Worm (Caenorhabditis elegans) whole organism, L1 larva: ENCODE measurements around the gene T25D1.2.

ENCODE experiments used
- C16A3.4 ChIP-seq: fragments of 150-350 bp; optimal IDR thresholded peaks from 2 replicates; lab custom pipeline; 2014; ENCODE audit warnings: missing biosample characterization, missing genetic modification characterization
- aha-1 ChIP-seq: fragments of 150-350 bp; optimal IDR thresholded peaks from 2 replicates; lab custom pipeline; 2014; ENCODE audit warnings: missing biosample characterization, missing genetic modification characterization
- ama-1 ChIP-seq: fragments of 150-350 bp; optimal IDR thresholded peaks from 2 replicates; lab custom pipeline; 2014
- blmp-1 ChIP-seq: fragments of 150-350 bp; optimal IDR thresholded peaks from 2 replicates; lab custom pipeline; 2014; ENCODE audit warnings: missing biosample characterization, missing genetic modification characterization
- ceh-8 ChIP-seq: fragments of 200-800 bp; sonication (Bioruptor generic); optimal IDR thresholded peaks from 2 replicates; lab custom pipeline; 2018; ENCODE audit warnings: mild to moderate bottlenecking, missing genetic modification characterization, moderate library complexity, missing compliant biosample characterization
- ceh-90 ChIP-seq: sonication (generic microtip); optimal IDR thresholded peaks from 2 replicates; lab custom pipeline; 2016; ENCODE audit warnings: missing genetic modification characterization, missing compliant biosample characterization
- ces-1 ChIP-seq: fragments of 150-350 bp; optimal IDR thresholded peaks from 2 replicates; lab custom pipeline; 2014; ENCODE audit warnings: missing biosample characterization, missing genetic modification reagents, missing genetic modification characterization
- efl-1 ChIP-seq, 4 experiments: fragments of 150-350 bp; optimal IDR thresholded peaks in 3 of 4; peaks in 1 of 4; 1 replicate in 1 of 4; 2 replicates in 3 of 4; lab custom pipeline; 2014; ENCODE audit warnings: missing biosample characterization in 2 of 4, missing genetic modification characterization in 2 of 4, missing genetic modification reagents in 2 of 4
- egl-13 ChIP-seq: sonication (generic microtip); optimal IDR thresholded peaks from 2 replicates; lab custom pipeline; 2016; ENCODE audit warnings: missing genotype, missing genetic modification reagents, missing genetic modification characterization, missing compliant biosample characterization
- elt-3 ChIP-seq, 6 experiments: fragments of 150-350 bp in 1 of 6; sonication (generic microtip); optimal IDR thresholded peaks; 2 replicates each; lab custom pipeline; 2017 to 2018; ENCODE audit warnings: missing biosample characterization in 6 of 6, missing genetic modification characterization in 6 of 6, inconsistent platforms in 1 of 6
- fkh-4 ChIP-seq: sonication (generic microtip); optimal IDR thresholded peaks from 2 replicates; lab custom pipeline; 2016; ENCODE audit warnings: missing compliant biosample characterization, missing genetic modification characterization, borderline replicate concordance
- fkh-8 ChIP-seq: sonication (generic microtip); optimal IDR thresholded peaks from 2 replicates; lab custom pipeline; 2016; ENCODE audit warnings: mild to moderate bottlenecking, missing genetic modification characterization, missing compliant biosample characterization
- fos-1 ChIP-seq: fragments of 150-350 bp; optimal IDR thresholded peaks from 2 replicates; lab custom pipeline; 2014; ENCODE audit warnings: missing biosample characterization, missing genetic modification characterization
- grh-1 ChIP-seq: fragments of 200-800 bp; sonication (Bioruptor generic); IDR thresholded peaks from 2 replicates; pipeline ENCODE4 v1.3.6; 2022; ENCODE audit warnings: missing genetic modification reagents, missing genetic modification characterization, missing compliant biosample characterization
- hlh-17 ChIP-seq: fragments of 200-800 bp; sonication (Bioruptor generic); optimal IDR thresholded peaks from 2 replicates; lab custom pipeline; 2018; ENCODE audit warnings: missing genetic modification characterization, mild to moderate bottlenecking, missing compliant biosample characterization, moderate library complexity, borderline replicate concordance
- hlh-4 ChIP-seq: sonication (generic microtip); optimal IDR thresholded peaks from 2 replicates; lab custom pipeline; 2016; ENCODE audit warnings: mild to moderate bottlenecking, missing genetic modification characterization, missing compliant biosample characterization
- hpl-2 ChIP-seq: fragments of 150-350 bp; optimal IDR thresholded peaks from 2 replicates; lab custom pipeline; 2014; ENCODE audit warnings: missing biosample characterization, missing genetic modification reagents, missing genetic modification characterization
- irx-1 ChIP-seq: sonication (generic microtip); optimal IDR thresholded peaks from 2 replicates; lab custom pipeline; 2016; ENCODE audit warnings: missing genetic modification characterization, missing compliant biosample characterization
- lin-35 ChIP-seq, 2 experiments: fragments of 150-350 bp; optimal IDR thresholded peaks; 2 replicates each; lab custom pipeline; 2014; ENCODE audit warnings: missing biosample characterization in 2 of 2, missing genetic modification characterization in 2 of 2, missing genetic modification reagents in 2 of 2
- lin-39 ChIP-seq: fragments of 150-350 bp; optimal IDR thresholded peaks from 2 replicates; lab custom pipeline; 2014; ENCODE audit warnings: missing biosample characterization, missing genetic modification reagents, missing genetic modification characterization
- lir-3 ChIP-seq: sonication (generic microtip); optimal IDR thresholded peaks from 2 replicates; lab custom pipeline; 2016; ENCODE audit warnings: mild to moderate bottlenecking, missing genetic modification characterization, moderate library complexity, missing compliant biosample characterization; ENCODE audit not compliant: poor library complexity
- lsy-2 ChIP-seq, 2 experiments: fragments of 150-350 bp; optimal IDR thresholded peaks; 2 replicates each; lab custom pipeline; 2014; ENCODE audit warnings: missing biosample characterization in 2 of 2, missing genetic modification characterization in 2 of 2
- mab-9 ChIP-seq: fragments of 200-800 bp; sonication (Bioruptor generic); IDR thresholded peaks from 2 replicates; pipeline ENCODE4 v1.3.6; 2022; ENCODE audit warnings: missing genetic modification reagents, missing genetic modification characterization, missing compliant biosample characterization
- mdl-1 ChIP-seq, 2 experiments: fragments of 150-350 bp; optimal IDR thresholded peaks; 2 replicates each; lab custom pipeline; 2014 to 2017; ENCODE audit warnings: missing biosample characterization in 2 of 2, missing genetic modification characterization in 2 of 2, inconsistent platforms in 1 of 2
- mef-2 ChIP-seq: fragments of 150-350 bp; optimal IDR thresholded peaks from 2 replicates; lab custom pipeline; 2014; ENCODE audit warnings: missing biosample characterization, missing genetic modification characterization
- mep-1 ChIP-seq: fragments of 150-350 bp; optimal IDR thresholded peaks from 2 replicates; lab custom pipeline; 2014; ENCODE audit warnings: missing biosample characterization, missing genetic modification characterization
- nhr-11 ChIP-seq: fragments of 150-350 bp; optimal IDR thresholded peaks from 2 replicates; lab custom pipeline; 2014; ENCODE audit warnings: missing biosample characterization, missing genetic modification characterization
- nhr-12 ChIP-seq: sonication (generic microtip); optimal IDR thresholded peaks from 2 replicates; lab custom pipeline; 2017; ENCODE audit warnings: missing biosample characterization, missing genetic modification characterization
- nhr-19 ChIP-seq: fragments of 200-800 bp; sonication (Bioruptor generic); conservative IDR thresholded peaks from 2 replicates; pipeline ENCODE4 v1.3.6; 2022; ENCODE audit warnings: missing genetic modification characterization, missing compliant biosample characterization
- nhr-20 ChIP-seq: sonication (generic microtip); optimal IDR thresholded peaks from 2 replicates; lab custom pipeline; 2016; ENCODE audit warnings: mild to moderate bottlenecking, missing genetic modification characterization, missing compliant biosample characterization
- nhr-28 ChIP-seq: fragments of 150-350 bp; optimal IDR thresholded peaks from 2 replicates; lab custom pipeline; 2014; ENCODE audit warnings: missing biosample characterization, missing genetic modification characterization
- nhr-47 ChIP-seq: sonication (generic microtip); optimal IDR thresholded peaks from 2 replicates; lab custom pipeline; 2016; ENCODE audit warnings: mild to moderate bottlenecking, missing genetic modification characterization, moderate library complexity, missing compliant biosample characterization
- nhr-77 ChIP-seq: fragments of 150-350 bp; optimal IDR thresholded peaks from 2 replicates; lab custom pipeline; 2014; ENCODE audit warnings: missing biosample characterization, missing genetic modification characterization
- nhr-90 ChIP-seq: sonication (generic microtip); optimal IDR thresholded peaks from 2 replicates; lab custom pipeline; 2016; ENCODE audit warnings: mild to moderate bottlenecking, missing genetic modification characterization, missing compliant biosample characterization; ENCODE audit not compliant: poor library complexity
- pag-3 ChIP-seq: sonication (generic microtip); optimal IDR thresholded peaks from 2 replicates; lab custom pipeline; 2017; ENCODE audit warnings: missing genetic modification characterization, mild to moderate bottlenecking, missing compliant biosample characterization, antibody characterized with exemption, borderline replicate concordance; ENCODE audit not compliant: insufficient read depth
- pqm-1 ChIP-seq: sonication (generic microtip); optimal IDR thresholded peaks from 3 replicates; lab custom pipeline; 2017; ENCODE audit warnings: missing biosample characterization, missing genetic modification characterization
- rnt-1 ChIP-seq: sonication (generic microtip); optimal IDR thresholded peaks from 2 replicates; lab custom pipeline; 2016; ENCODE audit warnings: mild to moderate bottlenecking, missing genetic modification characterization, moderate library complexity, missing compliant biosample characterization
- snpc-4 ChIP-seq: fragments of 150-350 bp; optimal IDR thresholded peaks from 2 replicates; lab custom pipeline; 2014; ENCODE audit warnings: missing biosample characterization, missing genetic modification characterization
- snu-23 ChIP-seq: sonication (generic microtip); optimal IDR thresholded peaks from 2 replicates; lab custom pipeline; 2016; ENCODE audit warnings: missing genetic modification characterization, missing compliant biosample characterization
- sox-4 ChIP-seq: sonication (generic microtip); optimal IDR thresholded peaks from 2 replicates; lab custom pipeline; 2016; ENCODE audit warnings: missing genetic modification characterization, missing compliant biosample characterization
- sptf-1 ChIP-seq: fragments of 150-350 bp; optimal IDR thresholded peaks from 2 replicates; lab custom pipeline; 2014; ENCODE audit warnings: missing biosample characterization, missing genetic modification characterization
- sup-37 ChIP-seq: fragments of 200-800 bp; sonication (Bioruptor generic); optimal IDR thresholded peaks from 2 replicates; lab custom pipeline; 2018; ENCODE audit warnings: mild to moderate bottlenecking, missing genetic modification characterization, missing compliant biosample characterization
- swsn-7 ChIP-seq: sonication (generic microtip); optimal IDR thresholded peaks from 2 replicates; lab custom pipeline; 2016; ENCODE audit warnings: missing genetic modification characterization, missing compliant biosample characterization
- tlp-1 ChIP-seq: fragments of 150-350 bp; optimal IDR thresholded peaks from 2 replicates; lab custom pipeline; 2014; ENCODE audit warnings: missing biosample characterization, missing genetic modification characterization
- unc-130 ChIP-seq: fragments of 150-350 bp; optimal IDR thresholded peaks from 2 replicates; lab custom pipeline; 2017; ENCODE audit warnings: missing biosample characterization, missing genetic modification characterization, inconsistent platforms
- unc-86 ChIP-seq: sonication (generic microtip); optimal IDR thresholded peaks from 2 replicates; lab custom pipeline; 2016; ENCODE audit warnings: missing genetic modification characterization, missing compliant biosample characterization
- vab-15 ChIP-seq: sonication (generic microtip); optimal IDR thresholded peaks from 2 replicates; lab custom pipeline; 2017; ENCODE audit warnings: missing genotype, mild to moderate bottlenecking, missing genetic modification characterization, missing compliant biosample characterization
- xbp-1 ChIP-seq: sonication (generic microtip); optimal IDR thresholded peaks from 2 replicates; lab custom pipeline; 2016; ENCODE audit warnings: missing genetic modification characterization, missing compliant biosample characterization
- zag-1 ChIP-seq: fragments of 150-350 bp; optimal IDR thresholded peaks from 2 replicates; lab custom pipeline; 2014; ENCODE audit warnings: missing biosample characterization, missing genetic modification characterization
- zip-4 ChIP-seq: fragments of 200-800 bp; sonication (Bioruptor generic); optimal IDR thresholded peaks from 2 replicates; lab custom pipeline; 2018; ENCODE audit warnings: mild to moderate bottlenecking, missing genetic modification characterization, moderate library complexity, missing compliant biosample characterization
- ztf-4 ChIP-seq: fragments of 150-350 bp; optimal IDR thresholded peaks from 2 replicates; lab custom pipeline; 2014; ENCODE audit warnings: missing biosample characterization, missing genetic modification characterization

The T25D1.2 gene

DNA sequence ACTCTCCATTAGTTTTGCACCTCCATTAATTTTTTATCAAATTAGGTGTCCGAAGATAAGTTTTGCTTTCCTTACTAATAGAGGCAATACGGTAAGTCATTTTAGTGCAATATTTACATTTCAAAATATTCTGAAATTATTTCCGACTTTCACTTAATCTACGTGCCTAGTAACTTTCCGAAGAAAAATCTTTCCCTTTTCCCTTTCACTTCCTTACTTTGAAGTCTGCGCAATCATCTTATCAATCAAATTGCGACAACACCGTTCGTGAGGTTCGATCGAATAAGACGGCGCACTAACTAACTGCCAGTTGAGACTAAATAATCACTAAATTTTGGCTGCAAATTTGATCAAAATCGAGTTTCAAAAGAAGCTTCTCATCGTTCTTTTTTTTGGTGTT lies 18.5 kb downstream of the T25D1.2 start:
- no peak for TF ChIP-seq mef-2 (tag; lab: Kevin White, UChicago)
- TF ChIP-seq nhr-47 (tag; lab: Kevin White, UChicago): no peak
- TF ChIP-seq grh-1: no peak
- TF ChIP-seq unc-86 (tag; lab: Kevin White, UChicago): no peak
- no peak for TF ChIP-seq sup-37 (GFP tag; lab: Kevin White, UChicago)
- peak; percentile 87 for TF ChIP-seq blmp-1 (tag; lab: Kevin White, UChicago)

DNA sequence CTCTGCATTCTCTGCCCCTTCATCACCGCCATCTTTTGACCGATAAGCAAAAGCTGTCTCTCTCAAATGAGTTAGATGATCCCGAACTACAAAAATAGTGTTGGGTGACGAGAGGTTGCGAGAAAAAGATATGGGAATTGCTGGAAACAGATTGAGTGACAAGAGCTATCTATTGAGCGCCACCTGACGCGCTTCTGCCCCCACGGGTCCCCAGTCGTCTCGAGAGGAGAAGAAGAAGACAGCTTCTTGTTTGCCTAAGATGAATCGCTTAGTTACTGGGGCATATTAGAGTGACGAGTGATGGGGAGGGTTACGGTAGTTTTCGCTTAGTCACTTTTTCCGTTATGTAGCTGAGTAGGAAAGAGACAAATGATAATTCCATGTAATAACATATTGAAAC lies 19.2 kb downstream of the T25D1.2 start:
- TF ChIP-seq hlh-4 (tag; lab: Kevin White, UChicago): no peak
- no peak for TF ChIP-seq elt-3 (tag; optimal IDR thresholded peaks at IDR 0.05; lab: Kevin White, UChicago)
- no peak for TF ChIP-seq zag-1 (tag; lab: Kevin White, UChicago)
- TF ChIP-seq ceh-8 (GFP tag; lab: Kevin White, UChicago): no peak
- TF ChIP-seq snu-23: peak; percentile 51
- TF ChIP-seq nhr-28 (tag; lab: Kevin White, UChicago): no peak
- TF ChIP-seq fos-1 (tag; lab: Kevin White, UChicago): no peak
- TF ChIP-seq nhr-20 (tag; lab: Kevin White, UChicago): peak; percentile 30
- peak; percentile 13 for TF ChIP-seq nhr-47 (tag; lab: Kevin White, UChicago)
- no peak for TF ChIP-seq sptf-1 (tag; lab: Kevin White, UChicago)
- TF ChIP-seq lin-39 (tag; lab: Kevin White, UChicago): peak; percentile 28
- no peak for TF ChIP-seq vab-15 (tag; lab: Kevin White, UChicago)
- peak; percentile 3 for TF ChIP-seq swsn-7 (tag; lab: Kevin White, UChicago)
- TF ChIP-seq pqm-1 (tag; lab: Kevin White, UChicago): no peak
- TF ChIP-seq lir-3 (tag; lab: Kevin White, UChicago): no peak
- TF ChIP-seq ztf-4: no peak
- TF ChIP-seq zip-4 (GFP tag; lab: Kevin White, UChicago): no peak
- TF ChIP-seq nhr-12 (tag; lab: Kevin White, UChicago): no peak
- no peak for TF ChIP-seq fkh-4
- no peak for TF ChIP-seq irx-1
- no peak for TF ChIP-seq fkh-8
- peak; percentile 2 for TF ChIP-seq xbp-1 (tag; lab: Kevin White, UChicago)
- TF ChIP-seq mab-9 (GFP tag; lab: Robert Waterston, UW): no peak
- TF ChIP-seq mdl-1 (tag; optimal IDR thresholded peaks at IDR 0.05; lab: Kevin White, UChicago): no peak
- peak in 1 of 2 experiments; percentile 7 for TF ChIP-seq efl-1 (optimal IDR thresholded peaks at IDR 0.05; lab: Kevin White, UChicago)
- TF ChIP-seq efl-1 (GFP tag; optimal IDR thresholded peaks at IDR 0.05 in 1 of 2; lab: Kevin White, UChicago): no peak
- peak; percentile 69 for TF ChIP-seq nhr-19 (GFP tag; lab: Robert Waterston, UW)
- no peak for TF ChIP-seq ceh-90 (tag; lab: Kevin White, UChicago)
- TF ChIP-seq hlh-17: no peak
- TF ChIP-seq nhr-90 (tag; lab: Kevin White, UChicago): no peak
- peak; percentile 44 to 65 for TF ChIP-seq lsy-2 (tag; optimal IDR thresholded peaks at IDR 0.05; lab: Kevin White, UChicago)
- no peak for TF ChIP-seq mep-1 (tag; lab: Kevin White, UChicago)
- TF ChIP-seq lin-35 (GFP tag; optimal IDR thresholded peaks at IDR 0.05; lab: Kevin White, UChicago): no peak
- TF ChIP-seq ces-1 (GFP tag; lab: Kevin White, UChicago): no peak
- TF ChIP-seq snpc-4 (tag; lab: Kevin White, UChicago): no peak
- TF ChIP-seq unc-130 (tag; lab: Kevin White, UChicago): peak; percentile 25
- TF ChIP-seq ama-1 (lab: Kevin White, UChicago): no peak
- no peak for TF ChIP-seq C16A3.4 (tag; lab: Kevin White, UChicago)
- TF ChIP-seq nhr-11: no peak
- no peak for TF ChIP-seq pag-3 (tag; lab: Kevin White, UChicago)
- no peak for TF ChIP-seq sox-4 (tag; lab: Kevin White, UChicago)
- TF ChIP-seq tlp-1 (tag; lab: Kevin White, UChicago): no peak
- TF ChIP-seq hpl-2 (GFP tag; lab: Kevin White, UChicago): no peak
- peak; percentile 77 for TF ChIP-seq rnt-1 (tag; lab: Kevin White, UChicago)
- TF ChIP-seq unc-86 (tag; lab: Kevin White, UChicago): no peak
- TF ChIP-seq egl-13 (tag; lab: Kevin White, UChicago): no peak
- no peak for TF ChIP-seq sup-37 (GFP tag; lab: Kevin White, UChicago)
- no peak for TF ChIP-seq aha-1 (tag; lab: Kevin White, UChicago)
- no peak for TF ChIP-seq nhr-77 (tag; lab: Kevin White, UChicago)
